Fruit fly (Drosophila melanogaster) whole organism, prepupa: ENCODE measurements around the gene Oatp30B.
A peak's percentile ranks its signal among the peaks of the same experiment; 100 is the strongest.

ENCODE experiments used
- Blimp-1 ChIP-seq: fragments of 200-800 bp; sonication (Bioruptor generic); optimal IDR thresholded peaks from 3 replicates; lab custom pipeline; 2017; ENCODE audit warnings: missing biosample characterization, missing genetic modification characterization, mild to moderate bottlenecking, moderate library complexity, missing genetic modification reagents
- CG10631 ChIP-seq: fragments of 200-800 bp; sonication (Bioruptor generic); optimal IDR thresholded peaks from 2 replicates; lab custom pipeline; 2016; ENCODE audit warnings: missing biosample characterization, missing genetic modification characterization
- CG10669 ChIP-seq: fragments of 200-800 bp; sonication (Bioruptor generic); optimal IDR thresholded peaks from 3 replicates; lab custom pipeline; 2018; ENCODE audit warnings: missing biosample characterization, mild to moderate bottlenecking, missing genetic modification characterization, moderate library complexity
- CG11294 ChIP-seq: fragments of 200-800 bp; sonication (Bioruptor generic); IDR thresholded peaks from 2 replicates; pipeline ENCODE4 v1.3.6; 2022; ENCODE audit warnings: missing biosample characterization, missing genetic modification characterization
- CG11762 ChIP-seq: fragments of 200-800 bp; sonication (Bioruptor generic); optimal IDR thresholded peaks from 3 replicates; lab custom pipeline; 2016; ENCODE audit warnings: missing biosample characterization, missing genetic modification characterization; ENCODE audit not compliant: insufficient read depth
- CG15336 ChIP-seq: fragments of 200-800 bp; sonication (Bioruptor generic); IDR thresholded peaks from 2 replicates; pipeline ENCODE4 v1.3.6; 2022; ENCODE audit warnings: missing biosample characterization, missing genetic modification characterization
- CG1621 ChIP-seq: fragments of 200-800 bp; sonication (Bioruptor generic); optimal IDR thresholded peaks from 3 replicates; lab custom pipeline; 2018; ENCODE audit warnings: missing biosample characterization, mild to moderate bottlenecking, missing genetic modification characterization
- CG16779 ChIP-seq: fragments of 200-800 bp; sonication (Bioruptor generic); optimal IDR thresholded peaks from 3 replicates; lab custom pipeline; 2017; ENCODE audit warnings: missing biosample characterization, mild to moderate bottlenecking, missing genetic modification characterization
- CG3032 ChIP-seq: fragments of 200-800 bp; optimal IDR thresholded peaks from 2 replicates; lab custom pipeline; 2019; ENCODE audit warnings: missing biosample characterization, mild to moderate bottlenecking, missing genetic modification characterization, moderate library complexity
- CG34406 ChIP-seq: fragments of 200-800 bp; sonication (Bioruptor generic); optimal IDR thresholded peaks from 3 replicates; lab custom pipeline; 2016; ENCODE audit warnings: missing biosample characterization, missing genetic modification characterization
- CG3919 ChIP-seq: fragments of 200-800 bp; sonication (Bioruptor generic); optimal IDR thresholded peaks from 3 replicates; lab custom pipeline; 2016; ENCODE audit warnings: missing biosample characterization, missing genetic modification characterization
- CG4318 ChIP-seq: fragments of 200-800 bp; sonication (Bioruptor generic); optimal IDR thresholded peaks from 3 replicates; lab custom pipeline; 2017; ENCODE audit warnings: missing biosample characterization, mild to moderate bottlenecking, missing genetic modification characterization
- CG6163 ChIP-seq: fragments of 200-800 bp; sonication (Bioruptor generic); IDR thresholded peaks from 3 replicates; pipeline ENCODE4 v1.3.6; 2022; ENCODE audit warnings: missing biosample characterization, missing genetic modification characterization
- CG6792 ChIP-seq: fragments of 200-800 bp; sonication (Bioruptor generic); optimal IDR thresholded peaks from 3 replicates; lab custom pipeline; 2016; ENCODE audit warnings: missing biosample characterization, missing genetic modification characterization
- CG6854 ChIP-seq: fragments of 200-800 bp; sonication (Bioruptor generic); optimal IDR thresholded peaks from 2 replicates; lab custom pipeline; 2017; ENCODE audit warnings: missing biosample characterization, mild to moderate bottlenecking, missing genetic modification characterization
- CG8119 ChIP-seq: fragments of 200-800 bp; sonication (Bioruptor generic); IDR thresholded peaks from 3 replicates; pipeline ENCODE4 v1.3.6; 2022; ENCODE audit warnings: missing biosample characterization, missing genetic modification characterization
- CG8319 ChIP-seq: fragments of 200-800 bp; sonication (Bioruptor generic); optimal IDR thresholded peaks from 3 replicates; lab custom pipeline; 2016; ENCODE audit warnings: missing biosample characterization, missing genetic modification characterization
- CG8632 ChIP-seq: fragments of 200-800 bp; sonication (Bioruptor generic); optimal IDR thresholded peaks from 3 replicates; lab custom pipeline; 2016; ENCODE audit warnings: missing biosample characterization, missing genetic modification characterization
- CG9139 ChIP-seq: fragments of 200-800 bp; sonication (Bioruptor generic); optimal IDR thresholded peaks from 3 replicates; lab custom pipeline; 2017; ENCODE audit warnings: missing biosample characterization, mild to moderate bottlenecking, missing genetic modification characterization
- Eip78C ChIP-seq: fragments of 200-800 bp; sonication (Bioruptor generic); peaks from one replicate; lab custom pipeline; 2016; ENCODE audit warnings: missing biosample characterization, missing genetic modification characterization
- Ets21C ChIP-seq: fragments of 200-800 bp; sonication (Bioruptor generic); optimal IDR thresholded peaks from 3 replicates; lab custom pipeline; 2016; ENCODE audit warnings: missing biosample characterization, missing genetic modification characterization
- Ets96B ChIP-seq: fragments of 200-800 bp; optimal IDR thresholded peaks from 2 replicates; lab custom pipeline; 2019; ENCODE audit warnings: missing biosample characterization, mild to moderate bottlenecking, missing genetic modification characterization, moderate library complexity
- Hr39 ChIP-seq: fragments of 200-800 bp; sonication (Bioruptor generic); optimal IDR thresholded peaks from 2 replicates; lab custom pipeline; 2016; ENCODE audit warnings: missing biosample characterization, missing genetic modification characterization
- Hr4 ChIP-seq: fragments of 200-800 bp; sonication (Bioruptor generic); optimal IDR thresholded peaks from 3 replicates; lab custom pipeline; 2016; ENCODE audit warnings: missing biosample characterization, missing genetic modification characterization
- Lpt ChIP-seq: fragments of 200-800 bp; sonication (Bioruptor generic); optimal IDR thresholded peaks from 3 replicates; lab custom pipeline; 2016; ENCODE audit warnings: missing biosample characterization, missing genetic modification characterization
- Met ChIP-seq: fragments of 200-800 bp; sonication (Bioruptor generic); optimal IDR thresholded peaks from 3 replicates; lab custom pipeline; 2016; ENCODE audit warnings: missing biosample characterization, missing genetic modification characterization
- OdsH ChIP-seq: fragments of 200-800 bp; sonication (Bioruptor generic); optimal IDR thresholded peaks from 3 replicates; lab custom pipeline; 2016; ENCODE audit warnings: missing biosample characterization, missing genetic modification characterization
- Sox102F ChIP-seq: fragments of 200-800 bp; sonication (Bioruptor generic); optimal IDR thresholded peaks from 2 replicates; lab custom pipeline; 2016; ENCODE audit warnings: missing biosample characterization, mild to moderate bottlenecking, missing genetic modification characterization
- Sox14 ChIP-seq: fragments of 200-800 bp; sonication (Bioruptor generic); optimal IDR thresholded peaks from 3 replicates; lab custom pipeline; 2016; ENCODE audit warnings: missing biosample characterization, missing genetic modification characterization
- acj6 ChIP-seq: fragments of 200-800 bp; sonication (Bioruptor generic); optimal IDR thresholded peaks from 3 replicates; lab custom pipeline; 2016; ENCODE audit warnings: missing biosample characterization, missing genetic modification characterization
- dac ChIP-seq: fragments of 200-800 bp; sonication (Bioruptor generic); optimal IDR thresholded peaks from 2 replicates; lab custom pipeline; 2017; ENCODE audit warnings: missing biosample characterization, mild to moderate bottlenecking, missing genetic modification characterization
- eg ChIP-seq: fragments of 200-800 bp; sonication (Bioruptor generic); IDR thresholded peaks from 3 replicates; pipeline ENCODE4 v1.3.6; 2022; ENCODE audit warnings: missing biosample characterization, missing genetic modification characterization
- fd59A ChIP-seq: fragments of 200-800 bp; sonication (Bioruptor generic); optimal IDR thresholded peaks from 2 replicates; lab custom pipeline; 2017; ENCODE audit warnings: missing biosample characterization, mild to moderate bottlenecking, missing genetic modification characterization, missing genetic modification reagents
- fd85E ChIP-seq: fragments of 200-800 bp; sonication (Bioruptor generic); optimal IDR thresholded peaks from 3 replicates; lab custom pipeline; 2016; ENCODE audit warnings: missing biosample characterization, missing genetic modification characterization
- net ChIP-seq: fragments of 200-800 bp; sonication (Bioruptor generic); optimal IDR thresholded peaks from 3 replicates; lab custom pipeline; 2016; ENCODE audit warnings: missing biosample characterization, missing genetic modification characterization
- pdm3 ChIP-seq: fragments of 200-800 bp; sonication (Bioruptor generic); optimal IDR thresholded peaks from 3 replicates; lab custom pipeline; 2016; ENCODE audit warnings: missing biosample characterization, missing genetic modification characterization
- ss ChIP-seq, 2 experiments: fragments of 200-800 bp; sonication (Bioruptor generic); optimal IDR thresholded peaks; 2 replicates in 1 of 2; 3 replicates in 1 of 2; lab custom pipeline; 2017 to 2018; ENCODE audit warnings: mild to moderate bottlenecking in 2 of 2, missing biosample characterization in 2 of 2, missing genetic modification characterization in 2 of 2, moderate library complexity in 1 of 2
- svp ChIP-seq: fragments of 200-800 bp; sonication (Bioruptor generic); peaks from one replicate; lab custom pipeline; 2016; ENCODE audit warnings: missing biosample characterization, missing genetic modification characterization
- topi ChIP-seq: fragments of 200-800 bp; sonication (Bioruptor generic); optimal IDR thresholded peaks from 3 replicates; lab custom pipeline; 2016; ENCODE audit warnings: missing biosample characterization, missing genetic modification characterization

The Oatp30B gene

DNA sequence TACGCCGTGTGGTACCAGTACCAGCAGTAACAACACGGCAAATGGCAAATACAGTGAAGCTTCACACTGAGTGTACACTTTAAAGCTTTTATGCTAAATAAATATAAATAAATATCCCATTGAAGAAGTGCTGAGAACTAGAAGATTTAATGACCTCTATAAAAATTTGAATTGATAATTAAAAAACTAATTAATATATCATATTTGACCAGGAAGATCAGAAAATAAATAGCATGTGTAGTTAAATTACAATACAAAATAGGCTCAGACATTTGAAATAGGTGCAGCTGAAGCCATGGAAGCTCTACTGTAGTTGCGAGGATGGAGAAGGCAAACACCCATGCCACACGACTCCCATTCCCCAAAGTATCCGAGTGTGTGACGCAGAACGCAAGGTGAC lies 43.5 kb downstream of the Oatp30B start (continued):
- TF ChIP-seq CG10669 (GFP tag; lab: Kevin White, UChicago): peak; percentile 14
- peak; percentile 15 for TF ChIP-seq CG8632
- peak; percentile 44 for TF ChIP-seq pdm3
- no peak for TF ChIP-seq svp (GFP tag; lab: Kevin White, UChicago)
- peak; percentile 24 for TF ChIP-seq CG3032
- TF ChIP-seq net (GFP tag; lab: Kevin White, UChicago): peak; percentile 31
- no peak for TF ChIP-seq ss (GFP tag; optimal IDR thresholded peaks at IDR 0.05; lab: Kevin White, UChicago)
- peak; percentile 13 for TF ChIP-seq CG34406
- peak; percentile 85 for TF ChIP-seq CG15336 (GFP tag; lab: Robert Waterston, UW)
- peak; percentile 84 for TF ChIP-seq CG8119
- no peak for TF ChIP-seq Sox14
- no peak for TF ChIP-seq CG6792 (GFP tag; lab: Kevin White, UChicago)
- TF ChIP-seq Lpt (GFP tag; lab: Kevin White, UChicago): peak; percentile 68
- no peak for TF ChIP-seq fd85E (GFP tag; lab: Kevin White, UChicago)
- TF ChIP-seq CG3919 (GFP tag; lab: Kevin White, UChicago): peak; percentile 37
- TF ChIP-seq CG6854: no peak

DNA sequence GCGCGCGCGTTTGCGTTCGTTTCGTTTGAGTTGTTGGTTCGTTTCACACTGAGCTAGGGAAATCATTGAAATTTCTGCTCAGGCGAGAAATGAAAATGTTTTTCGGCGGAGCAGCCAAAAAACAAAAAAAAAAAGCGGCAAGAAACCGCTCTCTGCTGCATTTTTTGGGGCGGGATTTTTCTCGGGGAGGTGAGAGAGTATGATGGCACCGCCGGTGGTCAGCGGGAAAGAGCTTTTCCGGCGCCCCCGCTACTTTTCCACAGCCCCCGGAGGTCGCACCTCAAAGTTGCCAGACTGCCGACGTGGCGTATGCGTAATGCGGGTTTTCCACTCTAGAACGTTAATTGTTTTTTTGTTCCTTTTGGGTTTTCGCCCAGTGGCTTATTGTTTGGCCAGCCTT lies 44.4 kb downstream of the Oatp30B start, which contains the start of gene CG46468:
TSS of gene CG46468 (minus strand) at position 52 of the 400 bp plus-strand sequence.
- TF ChIP-seq ss (GFP tag; optimal IDR thresholded peaks at IDR 0.05; lab: Kevin White, UChicago) (no peak), Met (GFP tag; lab: Kevin White, UChicago) (no peak), topi (GFP tag; lab: Kevin White, UChicago) (no peak), CG6163 (GFP tag; lab: Robert Waterston, UW) (no peak), OdsH (GFP tag; lab: Kevin White, UChicago) (no peak), CG15336 (GFP tag; lab: Robert Waterston, UW) (0 out of 2 replicates have a peak, but pooled peaks have one; percentile 14), fd59A (GFP tag; lab: Kevin White, UChicago) (no peak), acj6 (GFP tag; lab: Kevin White, UChicago) (no peak), Eip78C (GFP tag; lab: Kevin White, UChicago) (no peak), CG16779 (no peak), fd85E (GFP tag; lab: Kevin White, UChicago) (no peak), CG8319 (GFP tag; lab: Kevin White, UChicago) (no peak), eg (GFP tag; lab: Robert Waterston, UW) (peak; percentile 53; the same call in 2 of the 3 replicates), CG1621 (tag; lab: Kevin White, UChicago) (no peak)

DNA sequence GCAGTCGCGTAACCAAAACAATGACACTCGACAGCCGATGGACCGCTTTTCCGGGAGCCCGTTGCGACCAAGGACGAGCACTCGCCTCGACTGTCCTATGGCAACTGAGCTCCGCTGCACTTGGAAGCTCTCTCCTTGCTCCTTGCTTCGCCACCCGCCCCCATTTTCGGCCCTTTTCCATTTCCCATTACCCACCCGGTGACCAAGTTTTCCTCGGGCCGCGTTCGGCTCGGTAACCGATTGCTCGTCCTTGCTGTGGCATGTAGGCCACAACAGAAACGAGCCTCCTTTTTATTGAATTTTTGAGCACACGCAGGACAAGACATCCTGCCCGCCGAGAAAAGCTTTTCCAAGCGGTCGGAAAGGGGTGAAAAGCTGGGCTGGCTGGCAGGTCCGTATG lies 45.6 kb downstream of the Oatp30B start, which contains the start of gene jp:
TSS of gene jp (minus strand) at position 95 of the 400 bp plus-strand sequence.
- no peak for TF ChIP-seq CG6854
- TF ChIP-seq Blimp-1: no peak
- no peak for TF ChIP-seq Sox14
- TF ChIP-seq Sox102F (GFP tag; lab: Kevin White, UChicago): no peak
- no peak for TF ChIP-seq CG10669 (GFP tag; lab: Kevin White, UChicago)
- TF ChIP-seq CG10631 (GFP tag; lab: Kevin White, UChicago): no peak
- TF ChIP-seq dac: no peak
- no peak for TF ChIP-seq CG9139
- TF ChIP-seq CG1621 (tag; lab: Kevin White, UChicago): no peak
- TF ChIP-seq CG11294: no peak
- TF ChIP-seq Hr39 (GFP tag; lab: Kevin White, UChicago): no peak
- TF ChIP-seq Hr4 (GFP tag; lab: Kevin White, UChicago): no peak
- no peak for TF ChIP-seq net (GFP tag; lab: Kevin White, UChicago)
- no peak for TF ChIP-seq Ets21C (GFP tag; lab: Kevin White, UChicago)
- no peak for TF ChIP-seq Eip78C (GFP tag; lab: Kevin White, UChicago)
- no peak for TF ChIP-seq CG4318
- no peak for TF ChIP-seq Ets96B (tag; lab: Kevin White, UChicago)
- no peak for TF ChIP-seq fd85E (GFP tag; lab: Kevin White, UChicago)
- TF ChIP-seq CG11762 (GFP tag; lab: Kevin White, UChicago): no peak
- TF ChIP-seq, all 60 proteins: peak for 0
